Worm (Caenorhabditis elegans) whole organism, mixed stage, embryonic: ENCODE results near the gene mmcm-1.

Experiments used
- M03D4.4 ChIP-seq: sonication (generic microtip); optimal IDR thresholded peaks from 2 replicates; lab custom pipeline; 2017; ENCODE audit warnings: mild to moderate bottlenecking, missing genetic modification characterization, missing compliant biosample characterization
- bed-3 ChIP-seq: fragments of 200-800 bp; sonication (Bioruptor generic); optimal IDR thresholded peaks from 3 replicates; lab custom pipeline; 2018; ENCODE audit warnings: mild to moderate bottlenecking, missing genetic modification characterization, moderate library complexity, missing compliant biosample characterization
- blmp-1 ChIP-seq: fragments of 150-350 bp; optimal IDR thresholded peaks from 2 replicates; lab custom pipeline; 2014; ENCODE audit warnings: missing biosample characterization, missing genetic modification characterization
- ceh-43 ChIP-seq: fragments of 200-800 bp; sonication (Bioruptor generic); optimal IDR thresholded peaks from 2 replicates; lab custom pipeline; 2018; ENCODE audit warnings: mild to moderate bottlenecking, missing genetic modification characterization, moderate library complexity, missing compliant biosample characterization
- ces-1 ChIP-seq: fragments of 150-350 bp; optimal IDR thresholded peaks from 2 replicates; lab custom pipeline; 2014; ENCODE audit warnings: missing biosample characterization, missing genetic modification reagents, missing genetic modification characterization
- cnd-1 ChIP-seq: fragments of 200-800 bp; sonication (Bioruptor generic); optimal IDR thresholded peaks from 2 replicates; lab custom pipeline; 2018; ENCODE audit warnings: mild to moderate bottlenecking, missing genetic modification characterization, missing compliant biosample characterization
- drap-1 ChIP-seq: fragments of 200-800 bp; sonication (Bioruptor generic); optimal IDR thresholded peaks from 3 replicates; lab custom pipeline; 2018; ENCODE audit warnings: mild to moderate bottlenecking, missing genetic modification characterization, missing compliant biosample characterization
- elt-1 ChIP-seq: sonication (generic microtip); optimal IDR thresholded peaks from 2 replicates; lab custom pipeline; 2017; ENCODE audit warnings: missing genetic modification characterization, mild to moderate bottlenecking, missing compliant biosample characterization, antibody characterized with exemption, moderate library complexity, borderline replicate concordance; ENCODE audit not compliant: insufficient read depth
- elt-3 ChIP-seq: fragments of 150-350 bp; optimal IDR thresholded peaks from 2 replicates; lab custom pipeline; 2014; ENCODE audit warnings: missing biosample characterization, missing genetic modification characterization
- flh-1 ChIP-seq: fragments of 200-800 bp; sonication (Bioruptor generic); optimal IDR thresholded peaks from 2 replicates; lab custom pipeline; 2018; ENCODE audit warnings: mild to moderate bottlenecking, missing genetic modification characterization, moderate library complexity, missing compliant biosample characterization
- ham-2 ChIP-seq: fragments of 200-800 bp; sonication (Bioruptor generic); optimal IDR thresholded peaks from 2 replicates; lab custom pipeline; 2018; ENCODE audit warnings: mild to moderate bottlenecking, missing genetic modification characterization, missing compliant biosample characterization
- hlh-1 ChIP-seq: fragments of 150-350 bp; optimal IDR thresholded peaks from 2 replicates; lab custom pipeline; 2014; ENCODE audit warnings: missing biosample characterization, missing genetic modification reagents, missing genetic modification characterization
- lin-13 ChIP-seq: fragments of 150-350 bp; optimal IDR thresholded peaks from 2 replicates; lab custom pipeline; 2014; ENCODE audit warnings: missing biosample characterization, missing genetic modification characterization
- lin-32 ChIP-seq: fragments of 200-800 bp; sonication (Bioruptor generic); optimal IDR thresholded peaks from 2 replicates; lab custom pipeline; 2018; ENCODE audit warnings: mild to moderate bottlenecking, missing genetic modification characterization, missing compliant biosample characterization
- mab-5 ChIP-seq: fragments of 150-350 bp; optimal IDR thresholded peaks from 2 replicates; lab custom pipeline; 2014; ENCODE audit warnings: missing biosample characterization, missing genetic modification characterization
- mep-1 ChIP-seq: fragments of 150-350 bp; optimal IDR thresholded peaks from 2 replicates; lab custom pipeline; 2017; ENCODE audit warnings: missing biosample characterization, missing genetic modification reagents, missing genetic modification characterization, inconsistent platforms
- nhr-12 ChIP-seq: fragments of 150-350 bp; optimal IDR thresholded peaks from 2 replicates; lab custom pipeline; 2014; ENCODE audit warnings: missing biosample characterization, missing genetic modification characterization
- nhr-2 ChIP-seq: fragments of 150-350 bp; optimal IDR thresholded peaks from 2 replicates; lab custom pipeline; 2014; ENCODE audit warnings: missing biosample characterization, missing genetic modification characterization
- nhr-28 ChIP-seq: fragments of 150-350 bp; optimal IDR thresholded peaks from 2 replicates; lab custom pipeline; 2014; ENCODE audit warnings: missing biosample characterization, missing genetic modification characterization
- nhr-76 ChIP-seq: sonication (generic microtip); optimal IDR thresholded peaks from 2 replicates; lab custom pipeline; 2017; ENCODE audit warnings: missing biosample characterization, missing genetic modification characterization
- pha-4 ChIP-seq: fragments of 150-350 bp; optimal IDR thresholded peaks from 2 replicates; lab custom pipeline; 2018; ENCODE audit warnings: missing biosample characterization, missing genetic modification reagents, missing genetic modification characterization
- sem-2 ChIP-seq: fragments of 200-800 bp; sonication (Bioruptor generic); optimal IDR thresholded peaks from 2 replicates; lab custom pipeline; 2018; ENCODE audit warnings: mild to moderate bottlenecking, missing genetic modification characterization, missing compliant biosample characterization
- snpc-4 ChIP-seq: fragments of 150-350 bp; optimal IDR thresholded peaks from 2 replicates; lab custom pipeline; 2014; ENCODE audit warnings: missing biosample characterization, missing genetic modification characterization
- sptf-1 ChIP-seq: sonication (generic microtip); optimal IDR thresholded peaks from 2 replicates; lab custom pipeline; 2017; ENCODE audit warnings: mild to moderate bottlenecking, missing genetic modification characterization, moderate library complexity, missing compliant biosample characterization
- unc-120 ChIP-seq: sonication (generic microtip); optimal IDR thresholded peaks from 2 replicates; lab custom pipeline; 2017; ENCODE audit warnings: missing genetic modification characterization, missing compliant biosample characterization; ENCODE audit not compliant: poor library complexity, severe bottlenecking
- unc-39 ChIP-seq: fragments of 150-350 bp; optimal IDR thresholded peaks from 2 replicates; lab custom pipeline; 2014; ENCODE audit warnings: missing biosample characterization, missing genetic modification characterization
- unc-62 ChIP-seq: fragments of 150-350 bp; optimal IDR thresholded peaks from 2 replicates; lab custom pipeline; 2014; ENCODE audit warnings: missing biosample characterization, missing genetic modification reagents, missing genetic modification characterization
- zip-8 ChIP-seq: fragments of 150-350 bp; optimal IDR thresholded peaks from 2 replicates; lab custom pipeline; 2014; ENCODE audit warnings: missing biosample characterization, missing genetic modification characterization
- ztf-11 ChIP-seq: fragments of 150-350 bp; optimal IDR thresholded peaks from 2 replicates; lab custom pipeline; 2014; ENCODE audit warnings: missing biosample characterization, missing genetic modification characterization

Gene mmcm-1

DNA sequence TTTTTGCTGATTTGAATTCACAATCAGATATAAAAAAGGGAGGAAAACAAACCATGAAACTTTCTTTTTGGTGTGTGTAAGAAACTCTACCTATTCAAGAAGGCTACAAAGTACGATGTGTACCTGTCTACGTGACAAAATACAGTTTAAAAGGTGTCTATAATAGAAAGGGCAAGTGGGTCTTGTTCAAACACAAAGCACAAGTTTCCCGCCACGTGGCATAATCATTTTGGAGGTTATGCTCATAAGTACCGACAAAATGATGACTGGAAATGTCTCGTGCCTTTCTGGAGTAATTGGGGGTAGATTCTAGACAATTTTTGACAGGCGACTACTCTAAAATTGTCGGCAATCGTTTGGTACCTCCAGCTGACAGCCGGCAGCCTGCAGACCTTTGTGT, 32.6 kb downstream of the mmcm-1 start:
- TF ChIP-seq nhr-12 (tag; lab: Kevin White, UChicago) (no peak), bed-3 (GFP tag; lab: Kevin White, UChicago) (no peak), pha-4 (tag; lab: Kevin White, UChicago) (no peak), ces-1 (GFP tag; lab: Kevin White, UChicago) (no peak), unc-62 (GFP tag; lab: Kevin White, UChicago) (no peak), blmp-1 (tag; lab: Kevin White, UChicago) (no peak), mep-1 (tag; lab: Kevin White, UChicago) (no peak), nhr-28 (tag; lab: Kevin White, UChicago) (no peak), flh-1 (GFP tag; lab: Kevin White, UChicago) (no peak), nhr-2 (tag; lab: Kevin White, UChicago) (no peak), cnd-1 (tag; lab: Kevin White, UChicago) (no peak), hlh-1 (tag; lab: Kevin White, UChicago) (no peak)

DNA sequence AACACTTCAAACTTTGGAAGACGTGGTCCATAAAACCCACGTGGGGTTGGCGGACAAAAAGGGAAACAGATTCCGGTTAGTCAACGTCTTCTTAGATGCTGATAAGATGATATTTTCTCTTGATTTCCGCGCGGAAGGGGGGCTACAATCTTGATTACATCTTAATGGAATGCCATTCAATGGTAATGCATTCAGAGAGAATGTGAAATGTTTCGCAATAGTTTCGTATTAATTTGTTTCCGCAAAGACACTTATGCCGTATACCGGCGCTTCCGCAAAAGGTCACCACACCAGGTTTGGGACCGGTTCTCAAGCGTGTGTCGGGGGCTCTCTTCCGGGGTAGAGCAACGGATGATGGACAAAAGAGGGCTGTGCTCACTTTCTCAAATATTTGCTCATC, 33.0 kb downstream of the mmcm-1 start:
- TF ChIP-seq nhr-2 (tag; lab: Kevin White, UChicago) (no peak), zip-8 (no peak), bed-3 (GFP tag; lab: Kevin White, UChicago) (no peak), blmp-1 (tag; lab: Kevin White, UChicago) (no peak), elt-1 (tag; lab: Kevin White, UChicago) (peak; percentile 43), lin-32 (no peak), elt-3 (peak; percentile 68), ztf-11 (tag; lab: Kevin White, UChicago) (no peak), snpc-4 (no peak), hlh-1 (tag; lab: Kevin White, UChicago) (no peak), ham-2 (GFP tag; lab: Kevin White, UChicago) (no peak), ceh-43 (GFP tag; lab: Kevin White, UChicago) (no peak), M03D4.4 (tag; lab: Kevin White, UChicago) (no peak), unc-62 (GFP tag; lab: Kevin White, UChicago) (no peak)
- TF ChIP-seq, all 35 proteins: peak for 2

DNA sequence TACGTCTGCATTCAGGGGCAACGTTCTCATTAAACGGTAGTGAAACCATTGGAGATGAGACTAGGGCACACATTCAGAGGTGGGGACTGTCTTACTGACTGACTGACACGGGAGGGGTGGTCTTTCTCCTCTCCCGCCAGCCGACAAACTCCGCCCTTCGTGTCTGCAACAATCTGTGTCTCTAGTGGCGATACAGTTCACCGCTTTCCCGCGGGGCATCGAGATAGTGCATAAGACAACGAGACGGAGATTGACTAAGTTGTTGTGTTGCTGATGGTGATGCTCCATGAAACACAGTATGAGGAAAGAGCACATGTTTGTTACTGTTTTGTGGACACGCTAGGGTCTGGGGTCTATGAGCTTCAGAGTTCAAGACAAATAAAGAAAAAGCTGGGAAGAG, 34.1 kb downstream of the mmcm-1 start:
- TF ChIP-seq pha-4 (tag; lab: Kevin White, UChicago), result peak; percentile 5
- TF ChIP-seq hlh-1 (tag; lab: Kevin White, UChicago), result no peak
- TF ChIP-seq, all 35 proteins: peak for 1

DNA sequence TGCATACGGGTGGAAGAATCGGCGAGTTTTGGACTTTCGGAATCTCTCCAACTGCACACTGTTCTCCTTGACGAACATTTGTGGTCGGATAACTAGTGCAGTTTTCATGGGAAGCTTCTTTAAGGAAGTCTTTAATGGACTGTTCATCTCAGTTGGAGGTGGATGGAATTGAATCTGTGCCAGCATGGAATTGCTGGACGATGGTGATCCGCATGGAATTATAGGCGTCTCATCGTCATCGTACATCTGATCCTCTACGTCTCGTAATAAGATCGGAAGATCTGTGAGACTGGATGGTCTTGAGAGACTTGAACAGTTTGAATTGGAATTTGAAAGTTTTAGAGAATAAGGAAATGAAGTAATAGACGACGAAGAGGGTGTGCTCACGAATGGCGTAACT, 34.5 kb downstream of the mmcm-1 start:
- TF ChIP-seq sem-2 (GFP tag; lab: Kevin White, UChicago) (no peak), bed-3 (GFP tag; lab: Kevin White, UChicago) (no peak), mab-5 (no peak), nhr-76 (tag; lab: Kevin White, UChicago) (no peak), flh-1 (GFP tag; lab: Kevin White, UChicago) (no peak), nhr-12 (tag; lab: Kevin White, UChicago) (no peak), lin-13 (no peak), zip-8 (no peak), unc-39 (tag; lab: Kevin White, UChicago) (no peak), blmp-1 (tag; lab: Kevin White, UChicago) (no peak), unc-120 (tag; lab: Kevin White, UChicago) (no peak), sptf-1 (tag; lab: Kevin White, UChicago) (no peak), drap-1 (GFP tag; lab: Kevin White, UChicago) (no peak), cnd-1 (tag; lab: Kevin White, UChicago) (no peak)

DNA sequence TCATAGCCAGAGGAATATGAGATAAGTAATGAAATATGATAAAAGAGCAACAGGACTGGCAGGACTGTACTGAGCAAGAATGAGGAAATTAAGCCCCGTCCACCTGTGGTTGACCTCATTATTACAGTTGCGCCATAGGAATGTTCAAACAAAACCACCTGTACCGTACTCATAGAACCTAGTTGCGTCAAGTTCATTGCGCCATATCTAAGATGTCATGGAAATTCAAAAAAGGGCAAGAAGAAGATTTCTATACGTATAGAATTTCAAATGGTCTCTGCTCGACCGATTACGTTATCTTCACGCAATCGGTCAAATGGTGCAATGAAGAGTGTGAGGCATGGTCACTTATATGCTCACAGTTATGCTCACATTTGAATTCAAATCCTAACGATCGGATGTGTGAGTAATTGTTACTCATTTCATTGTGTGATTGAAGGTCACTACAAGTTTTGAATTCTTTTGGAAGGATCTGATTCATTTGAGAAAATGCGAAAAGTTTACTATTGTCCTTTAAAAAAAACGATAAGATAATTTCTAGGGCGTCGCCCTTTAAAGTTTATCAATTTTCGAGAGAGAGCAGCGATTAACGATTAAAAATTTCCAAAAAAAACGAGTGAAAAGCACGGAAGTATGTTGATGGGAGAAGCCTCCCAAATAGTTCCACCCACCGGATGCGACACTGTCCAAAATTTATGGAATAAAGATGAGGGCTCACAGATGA, 35.6 kb downstream of the mmcm-1 start:
- TF ChIP-seq nhr-2 (tag; lab: Kevin White, UChicago) (peak; percentile 100), zip-8 (peak; percentile 79), elt-1 (tag; lab: Kevin White, UChicago) (no peak)
